Worm (Caenorhabditis elegans) whole organism, young adult: Measurements from ENCODE around the gene nsph-1.1.

ENCODE experiments used
- C06A6.2 ChIP-seq: fragments of 200-800 bp; sonication (Bioruptor generic); conservative IDR thresholded peaks from 2 replicates; pipeline ENCODE4 v1.3.6; 2022; ENCODE audit warnings: missing genetic modification characterization, missing compliant biosample characterization
- D2030.7 ChIP-seq: fragments of 200-800 bp; sonication (Bioruptor generic); IDR thresholded peaks from 2 replicates; pipeline ENCODE4 v1.3.6; 2022; ENCODE audit warnings: missing genetic modification reagents, missing genetic modification characterization, missing compliant biosample characterization
- F23B12.7 ChIP-seq: sonication (generic microtip); optimal IDR thresholded peaks from 2 replicates; lab custom pipeline; 2017; ENCODE audit warnings: missing genetic modification characterization, mild to moderate bottlenecking, missing compliant biosample characterization, antibody characterized with exemption, moderate library complexity; ENCODE audit not compliant: insufficient read depth
- F33H1.4 ChIP-seq: fragments of 200-800 bp; sonication (Bioruptor generic); IDR thresholded peaks from 2 replicates; pipeline ENCODE4 v1.3.6; 2022; ENCODE audit warnings: missing genetic modification reagents, missing genetic modification characterization, missing compliant biosample characterization
- F37B4.10 ChIP-seq: fragments of 200-800 bp; sonication (Bioruptor generic); IDR thresholded peaks from 2 replicates; pipeline ENCODE4 v1.3.6; 2022; ENCODE audit warnings: missing genetic modification characterization, missing compliant biosample characterization
- F49E8.2 ChIP-seq: sonication (generic microtip); optimal IDR thresholded peaks from 3 replicates; lab custom pipeline; 2017; ENCODE audit warnings: missing genetic modification characterization, mild to moderate bottlenecking, missing compliant biosample characterization, antibody characterized with exemption, moderate library complexity; ENCODE audit not compliant: insufficient read depth
- F57C9.4 ChIP-seq: sonication (generic microtip); optimal IDR thresholded peaks from 2 replicates; lab custom pipeline; 2017; ENCODE audit warnings: mild to moderate bottlenecking, missing genetic modification characterization, missing compliant biosample characterization
- K12H6.12 ChIP-seq: fragments of 200-800 bp; sonication (Bioruptor generic); optimal IDR thresholded peaks from 2 replicates; lab custom pipeline; 2018; ENCODE audit warnings: mild to moderate bottlenecking, missing genetic modification characterization, missing compliant biosample characterization
- T26A5.8 ChIP-seq: sonication (generic microtip); optimal IDR thresholded peaks from 2 replicates; lab custom pipeline; 2016; ENCODE audit warnings: missing genetic modification characterization, missing compliant biosample characterization
- Y56A3A.18 ChIP-seq: fragments of 200-800 bp; sonication (Bioruptor generic); IDR thresholded peaks from 2 replicates; pipeline ENCODE4 v1.3.6; 2022; ENCODE audit warnings: missing genetic modification reagents, missing genetic modification characterization, missing compliant biosample characterization
- Y79H2A.3 ChIP-seq: fragments of 200-800 bp; sonication (Bioruptor generic); conservative IDR thresholded peaks from 2 replicates; pipeline ENCODE4 v1.3.6; 2022; ENCODE audit warnings: missing genetic modification reagents, missing genetic modification characterization, missing compliant biosample characterization
- ama-1 ChIP-seq, 3 experiments: fragments of 150-350 bp in 1 of 3; sonication (generic microtip) in 2 of 3; optimal IDR thresholded peaks; 2 replicates each; lab custom pipeline; 2014 to 2018; ENCODE audit warnings: missing biosample characterization in 2 of 3, missing genetic modification characterization in 2 of 3, missing genetic modification reagents in 2 of 3
- aptf-2 ChIP-seq: fragments of 200-800 bp; sonication (Bioruptor generic); conservative IDR thresholded peaks from 2 replicates; pipeline ENCODE4 v1.3.6; 2022; ENCODE audit warnings: missing genetic modification reagents, missing genetic modification characterization, missing compliant biosample characterization
- aptf-3 ChIP-seq: fragments of 200-800 bp; sonication (Bioruptor generic); IDR thresholded peaks from 2 replicates; pipeline ENCODE4 v1.3.6; 2022; ENCODE audit warnings: missing genetic modification characterization, missing compliant biosample characterization
- attf-5 ChIP-seq: fragments of 200-800 bp; sonication (Bioruptor generic); optimal IDR thresholded peaks from 2 replicates; lab custom pipeline; 2018; ENCODE audit warnings: mild to moderate bottlenecking, missing genetic modification characterization, missing compliant biosample characterization
- bed-2 ChIP-seq: fragments of 200-800 bp; sonication (Bioruptor generic); IDR thresholded peaks from 2 replicates; pipeline ENCODE4 v1.3.6; 2022; ENCODE audit warnings: missing genetic modification reagents, missing genetic modification characterization, missing compliant biosample characterization
- cebp-1 ChIP-seq, 2 experiments: fragments of 200-800 bp in 1 of 2; sonication (Bioruptor generic) in 1 of 2; sonication (generic microtip) in 1 of 2; IDR thresholded peaks in 1 of 2; optimal IDR thresholded peaks in 1 of 2; 2 replicates each; pipeline versions ENCODE4 v1.3.6 to Lab custom; 2017 to 2022; ENCODE audit warnings: missing compliant biosample characterization in 2 of 2, missing genetic modification characterization in 2 of 2, mild to moderate bottlenecking in 1 of 2, missing genetic modification reagents in 1 of 2, moderate library complexity in 1 of 2
- ceh-27 ChIP-seq: fragments of 200-800 bp; sonication (Bioruptor generic); optimal IDR thresholded peaks from 2 replicates; lab custom pipeline; 2018; ENCODE audit warnings: mild to moderate bottlenecking, missing genetic modification characterization, moderate library complexity, missing compliant biosample characterization
- ceh-79 ChIP-seq: sonication (generic microtip); optimal IDR thresholded peaks from 2 replicates; lab custom pipeline; 2017; ENCODE audit warnings: mild to moderate bottlenecking, missing genetic modification characterization, missing compliant biosample characterization
- ceh-91 ChIP-seq: fragments of 200-800 bp; sonication (Bioruptor generic); IDR thresholded peaks from 2 replicates; pipeline ENCODE4 v1.3.6; 2022; ENCODE audit warnings: missing genetic modification reagents, missing genetic modification characterization, missing compliant biosample characterization
- dox-1 ChIP-seq: fragments of 200-800 bp; sonication (Bioruptor generic); IDR thresholded peaks from 2 replicates; pipeline ENCODE4 v1.3.6; 2022; ENCODE audit warnings: missing genetic modification reagents, missing genetic modification characterization, missing compliant biosample characterization
- dpl-1 ChIP-seq: fragments of 150-350 bp; optimal IDR thresholded peaks from 2 replicates; lab custom pipeline; 2014; ENCODE audit warnings: missing biosample characterization, missing genetic modification reagents, missing genetic modification characterization
- egl-18 ChIP-seq: fragments of 200-800 bp; sonication (Bioruptor generic); IDR thresholded peaks from 2 replicates; pipeline ENCODE4 v1.3.6; 2022; ENCODE audit warnings: missing genetic modification reagents, missing genetic modification characterization, missing compliant biosample characterization
- egl-44 ChIP-seq: fragments of 200-800 bp; sonication (Bioruptor generic); IDR thresholded peaks from 2 replicates; pipeline ENCODE4 v1.3.6; 2022; ENCODE audit warnings: missing genetic modification reagents, missing genetic modification characterization, missing compliant biosample characterization
- him-1 ChIP-seq: sonication (generic microtip); optimal IDR thresholded peaks from 2 replicates; lab custom pipeline; 2016; ENCODE audit warnings: missing genotype, missing genetic modification reagents, missing genetic modification characterization, missing compliant biosample characterization
- hmg-1.2 ChIP-seq: fragments of 200-800 bp; sonication (Bioruptor generic); IDR thresholded peaks from 2 replicates; pipeline ENCODE4 v1.3.6; 2022; ENCODE audit warnings: missing genetic modification reagents, missing genetic modification characterization, missing compliant biosample characterization
- let-607 ChIP-seq, 2 experiments: fragments of 200-800 bp in 1 of 2; sonication (Bioruptor generic) in 1 of 2; sonication (generic microtip) in 1 of 2; optimal IDR thresholded peaks; 2 replicates each; lab custom pipeline; 2016 to 2018; ENCODE audit warnings: mild to moderate bottlenecking in 2 of 2, missing compliant biosample characterization in 2 of 2, missing genetic modification characterization in 2 of 2, moderate library complexity in 2 of 2, missing genotype in 1 of 2
- lin-35 ChIP-seq, 3 experiments: fragments of 150-350 bp in 2 of 3; sonication (generic microtip) in 1 of 3; optimal IDR thresholded peaks; 2 replicates each; lab custom pipeline; 2014 to 2018; ENCODE audit warnings: missing biosample characterization in 3 of 3, missing genetic modification characterization in 3 of 3, missing genetic modification reagents in 3 of 3
- lin-40 ChIP-seq: sonication (generic microtip); optimal IDR thresholded peaks from 2 replicates; lab custom pipeline; 2016; ENCODE audit warnings: missing genetic modification characterization, mild to moderate bottlenecking, missing compliant biosample characterization, missing genotype, missing genetic modification reagents
- lin-54 ChIP-seq: fragments of 200-800 bp; sonication (Bioruptor generic); optimal IDR thresholded peaks from 2 replicates; lab custom pipeline; 2018; ENCODE audit warnings: mild to moderate bottlenecking, missing genetic modification characterization, missing compliant biosample characterization
- madf-6 ChIP-seq: fragments of 200-800 bp; sonication (Bioruptor generic); IDR thresholded peaks from 2 replicates; pipeline ENCODE4 v1.3.6; 2022; ENCODE audit warnings: missing genetic modification reagents, missing genetic modification characterization, missing compliant biosample characterization
- mxl-1 ChIP-seq: sonication (generic microtip); optimal IDR thresholded peaks from 2 replicates; lab custom pipeline; 2016; ENCODE audit warnings: missing genetic modification characterization, missing compliant biosample characterization
- nfya-1 ChIP-seq: sonication (generic microtip); optimal IDR thresholded peaks from 2 replicates; lab custom pipeline; 2017; ENCODE audit warnings: antibody characterized with exemption, missing compliant biosample characterization, missing genetic modification characterization, borderline replicate concordance; ENCODE audit not compliant: insufficient read depth
- nfyb-1 ChIP-seq: fragments of 200-800 bp; sonication (Bioruptor generic); IDR thresholded peaks from 2 replicates; pipeline ENCODE4 v1.3.6; 2022; ENCODE audit warnings: missing genetic modification reagents, missing genetic modification characterization, missing compliant biosample characterization
- nhr-27 ChIP-seq: fragments of 200-800 bp; sonication (Bioruptor generic); optimal IDR thresholded peaks from 2 replicates; lab custom pipeline; 2018; ENCODE audit warnings: mild to moderate bottlenecking, missing genetic modification characterization, moderate library complexity, missing compliant biosample characterization
- nhr-80 ChIP-seq: sonication (generic microtip); optimal IDR thresholded peaks from 2 replicates; lab custom pipeline; 2016; ENCODE audit warnings: missing genetic modification characterization, missing compliant biosample characterization
- pbrm-1 ChIP-seq: fragments of 200-800 bp; sonication (Bioruptor generic); IDR thresholded peaks from 2 replicates; pipeline ENCODE4 v1.3.6; 2022; ENCODE audit warnings: missing genetic modification reagents, missing genetic modification characterization, missing compliant biosample characterization
- rcor-1 ChIP-seq: fragments of 200-800 bp; sonication (Bioruptor generic); IDR thresholded peaks from 2 replicates; pipeline ENCODE4 v1.3.6; 2022; ENCODE audit warnings: missing genetic modification reagents, missing genetic modification characterization, missing compliant biosample characterization
- repo-1 ChIP-seq: sonication (generic microtip); optimal IDR thresholded peaks from 2 replicates; lab custom pipeline; 2017; ENCODE audit warnings: mild to moderate bottlenecking, missing genetic modification characterization, missing compliant biosample characterization
- sea-2 ChIP-seq: fragments of 200-800 bp; sonication (Bioruptor generic); IDR thresholded peaks from 2 replicates; pipeline ENCODE4 v1.3.6; 2022; ENCODE audit warnings: missing genetic modification characterization, missing compliant biosample characterization
- tbx-9 ChIP-seq: sonication (generic microtip); optimal IDR thresholded peaks from 2 replicates; lab custom pipeline; 2016; ENCODE audit warnings: borderline replicate concordance, missing genetic modification characterization, inconsistent platforms, missing compliant biosample characterization
- unc-62 ChIP-seq: fragments of 150-350 bp; optimal IDR thresholded peaks from 2 replicates; lab custom pipeline; 2014; ENCODE audit warnings: missing biosample characterization, missing genetic modification reagents, missing genetic modification characterization
- zfh-2 ChIP-seq: fragments of 200-800 bp; sonication (Bioruptor generic); conservative IDR thresholded peaks from 2 replicates; pipeline ENCODE4 v1.3.6; 2022; ENCODE audit warnings: missing genetic modification reagents, missing genetic modification characterization, missing compliant biosample characterization
- ztf-18 ChIP-seq: sonication (generic microtip); optimal IDR thresholded peaks from 2 replicates; lab custom pipeline; 2016; ENCODE audit warnings: missing genotype, mild to moderate bottlenecking, missing genetic modification characterization, missing compliant biosample characterization
- ztf-26 ChIP-seq: sonication (generic microtip); optimal IDR thresholded peaks from 2 replicates; lab custom pipeline; 2017; ENCODE audit warnings: missing genetic modification characterization, missing compliant biosample characterization
- ztf-3 ChIP-seq: fragments of 200-800 bp; sonication (Bioruptor generic); optimal IDR thresholded peaks from 2 replicates; lab custom pipeline; 2018; ENCODE audit warnings: mild to moderate bottlenecking, missing genetic modification characterization, missing compliant biosample characterization

The nsph-1.1 gene

DNA sequence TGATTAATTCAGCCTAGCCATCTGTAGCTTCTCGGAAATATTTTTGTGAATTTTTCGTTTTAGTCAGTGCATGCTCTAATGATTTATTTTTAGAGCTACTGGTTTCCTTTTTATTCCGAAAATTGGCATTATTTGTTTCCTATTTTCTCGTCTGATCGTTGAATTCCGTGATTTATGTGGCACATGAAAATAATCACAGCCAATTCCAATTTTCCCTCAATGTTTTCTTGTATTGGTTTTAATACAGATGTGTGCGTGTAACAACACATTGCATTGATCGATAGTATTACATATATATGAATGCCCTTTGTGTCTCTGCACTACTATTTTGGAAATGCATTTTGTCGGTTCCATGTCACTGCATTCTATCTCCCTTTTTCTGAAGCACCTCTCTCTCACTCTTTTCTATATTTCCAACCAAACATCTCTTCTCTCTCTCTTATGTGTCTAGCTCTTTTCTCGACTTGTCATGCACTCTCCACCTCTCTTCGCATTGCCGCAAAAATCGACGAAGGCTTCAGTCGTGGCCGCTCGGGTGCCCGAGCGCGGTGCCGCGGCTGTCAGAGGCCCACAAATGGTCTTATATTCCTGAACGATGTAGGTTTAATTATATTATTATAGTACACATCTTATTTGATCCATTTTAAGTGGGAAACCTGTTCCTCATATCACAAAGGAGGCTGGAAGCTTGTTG is 17.8 kb downstream of the nsph-1.1 start (continued):
- peak in 1 of 2 experiments; percentile 29 for TF ChIP-seq let-607 (tag; optimal IDR thresholded peaks at IDR 0.05; lab: Kevin White, UChicago)
- peak; percentile 21 for TF ChIP-seq nhr-80 (tag; lab: Kevin White, UChicago)
- peak; percentile 24 for TF ChIP-seq ceh-27
- TF ChIP-seq dox-1 (GFP tag; lab: Robert Waterston, UW), result peak; percentile 40; the same call in 1 of the 2 replicates
- peak; percentile 92 for TF ChIP-seq zfh-2 (GFP tag; lab: Robert Waterston, UW)
- no peak for TF ChIP-seq nhr-27 (tag; lab: Kevin White, UChicago)
- TF ChIP-seq lin-35 (GFP tag; optimal IDR thresholded peaks at IDR 0.05; lab: Kevin White, UChicago), result no peak
- TF ChIP-seq F23B12.7 (tag; lab: Kevin White, UChicago), result no peak
- no peak for TF ChIP-seq madf-6 (GFP tag; lab: Robert Waterston, UW)
- no peak for TF ChIP-seq egl-18
- TF ChIP-seq attf-5 (GFP tag; lab: Kevin White, UChicago), result peak; percentile 27
- no peak for TF ChIP-seq F37B4.10 (GFP tag; lab: Robert Waterston, UW)
- no peak for TF ChIP-seq ztf-18 (tag; lab: Kevin White, UChicago)
- TF ChIP-seq nfyb-1, result peak; percentile 61; the same call in 1 of the 2 replicates
- no peak for TF ChIP-seq egl-44
- peak; percentile 11 for TF ChIP-seq K12H6.12
- no peak for TF ChIP-seq him-1 (tag; lab: Kevin White, UChicago)
- no peak for TF ChIP-seq dpl-1 (GFP tag; lab: Kevin White, UChicago)
- TF ChIP-seq ztf-3 (GFP tag; lab: Kevin White, UChicago), result no peak
- no peak for TF ChIP-seq pbrm-1
- TF ChIP-seq hmg-1.2 (GFP tag; lab: Robert Waterston, UW), result peak; percentile 4; the same call in 1 of the 2 replicates

DNA sequence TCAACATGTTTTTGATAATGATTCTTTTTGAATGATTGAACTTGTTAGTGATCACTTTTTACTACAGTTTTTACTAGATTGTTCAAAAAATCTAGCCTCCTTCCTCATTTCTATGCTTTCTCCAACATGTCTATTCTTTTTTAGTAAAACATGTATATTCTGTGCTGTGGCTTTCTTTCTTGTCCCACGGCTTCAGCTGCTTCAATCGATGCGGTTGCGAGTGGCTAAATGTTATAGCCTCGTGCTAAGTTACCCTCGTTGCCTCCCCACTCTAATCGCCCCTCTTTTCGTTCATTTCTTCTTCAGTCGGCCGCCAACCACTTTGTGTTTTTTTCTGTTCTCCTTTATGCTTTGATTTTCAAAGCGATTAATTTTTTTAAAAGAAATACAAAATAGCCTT is 19.3 kb downstream of the nsph-1.1 start:
- TF ChIP-seq aptf-2 (GFP tag; lab: Robert Waterston, UW), result no peak
- TF ChIP-seq tbx-9 (tag; lab: Kevin White, UChicago), result no peak
- no peak for TF ChIP-seq ama-1 (optimal IDR thresholded peaks at IDR 0.05; lab: Kevin White, UChicago)
- TF ChIP-seq ama-1 (GFP tag; optimal IDR thresholded peaks at IDR 0.05; lab: Kevin White, UChicago), result peak in 1 of 2 experiments; percentile 33
- no peak for TF ChIP-seq mxl-1
- no peak for TF ChIP-seq C06A6.2 (GFP tag; lab: Robert Waterston, UW)
- no peak for TF ChIP-seq aptf-3
- TF ChIP-seq Y56A3A.18, result no peak
- TF ChIP-seq bed-2 (GFP tag; lab: Robert Waterston, UW), result no peak
- no peak for TF ChIP-seq nfya-1
- no peak for TF ChIP-seq ceh-91 (GFP tag; lab: Robert Waterston, UW)
- no peak for TF ChIP-seq rcor-1 (GFP tag; lab: Robert Waterston, UW)
- TF ChIP-seq F33H1.4, result no peak
- no peak for TF ChIP-seq D2030.7
- TF ChIP-seq lin-54 (GFP tag; lab: Kevin White, UChicago), result no peak
- peak; percentile 45; the same call in 1 of the 2 replicates for TF ChIP-seq nfyb-1
- no peak for TF ChIP-seq lin-40 (tag; lab: Kevin White, UChicago)
- no peak for TF ChIP-seq cebp-1 (GFP tag; IDR thresholded peaks at IDR 0.05; lab: Robert Waterston, UW)
- TF ChIP-seq cebp-1 (tag; optimal IDR thresholded peaks at IDR 0.05; lab: Kevin White, UChicago), result peak; percentile 21
- TF ChIP-seq ceh-79 (tag; lab: Kevin White, UChicago), result no peak
- no peak for TF ChIP-seq F49E8.2 (tag; lab: Kevin White, UChicago)
- no peak for TF ChIP-seq ztf-26 (tag; lab: Kevin White, UChicago)
- no peak for TF ChIP-seq let-607 (tag; optimal IDR thresholded peaks at IDR 0.05; lab: Kevin White, UChicago)
- no peak for TF ChIP-seq T26A5.8 (tag; lab: Kevin White, UChicago)
- TF ChIP-seq unc-62 (GFP tag; lab: Kevin White, UChicago), result no peak
- peak; percentile 24 for TF ChIP-seq repo-1
- no peak for TF ChIP-seq Y79H2A.3
- TF ChIP-seq sea-2 (GFP tag; lab: Robert Waterston, UW), result no peak
- TF ChIP-seq F57C9.4 (tag; lab: Kevin White, UChicago), result no peak
